Fruit fly (Drosophila melanogaster): ENCODE results near the gene stumps.

The stumps gene

DNA sequence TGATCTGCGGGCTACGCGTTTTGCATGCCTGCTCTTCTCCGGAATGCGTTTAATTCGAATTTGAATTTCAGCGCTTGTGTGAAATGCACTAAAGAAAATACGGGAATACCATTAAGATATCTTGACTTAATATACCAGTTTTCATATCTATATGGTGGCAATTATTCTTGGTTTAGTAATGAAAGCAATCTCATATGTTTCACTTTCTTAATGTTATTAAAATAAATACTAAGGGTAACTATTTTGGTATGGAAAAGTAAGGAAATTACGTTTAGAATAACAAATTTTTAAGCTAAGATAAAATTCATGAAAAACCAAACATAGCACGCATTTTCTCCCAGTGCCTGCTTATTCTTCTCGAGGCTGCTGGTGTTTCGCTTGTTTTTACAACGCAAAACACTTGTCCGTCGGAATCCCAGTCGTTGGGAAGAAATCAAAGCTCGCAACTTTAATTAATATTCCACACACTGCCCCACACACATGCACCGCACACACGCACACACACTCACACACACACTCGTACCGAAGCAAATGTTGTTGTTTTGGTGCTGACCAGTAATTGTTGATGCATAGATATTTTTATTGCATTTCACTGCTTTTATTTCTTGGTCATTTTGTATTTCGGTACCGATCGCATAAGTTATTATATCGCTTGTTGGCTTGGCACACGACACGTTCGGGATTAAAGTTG lies 931 bp downstream of the stumps start:
- TF ChIP-seq CG6854 (GFP tag; optimal IDR thresholded peaks at IDR 0.05) (no peak), CG32006 (GFP tag; optimal IDR thresholded peaks at IDR 0.05) (peak; percentile 46), CG1621 (tag; optimal IDR thresholded peaks at IDR 0.05) (no peak), CG6792 (GFP tag; optimal IDR thresholded peaks at IDR 0.05) (no peak), Ets21C (GFP tag; optimal IDR thresholded peaks at IDR 0.05) (no peak), CG16779 (tag; optimal IDR thresholded peaks at IDR 0.05) (no peak), Sox15 (GFP tag; optimal IDR thresholded peaks at IDR 0.05) (no peak), salr (GFP tag; optimal IDR thresholded peaks at IDR 0.05) (no peak), CG4318 (GFP tag; optimal IDR thresholded peaks at IDR 0.05) (no peak), CG31627 (GFP tag; optimal IDR thresholded peaks at IDR 0.05) (peak; percentile 28), achi (GFP tag; optimal IDR thresholded peaks at IDR 0.05) (peak; percentile 26), CG3032 (tag; optimal IDR thresholded peaks at IDR 0.05) (peak; percentile 48), Sox102F (GFP tag; optimal IDR thresholded peaks at IDR 0.05) (no peak), acj6 (GFP tag; optimal IDR thresholded peaks at IDR 0.05) (peak; percentile 38), Sox14 (GFP tag; optimal IDR thresholded peaks at IDR 0.05) (peak; percentile 11), OdsH (GFP tag; optimal IDR thresholded peaks at IDR 0.05) (peak; percentile 35), cyc (GFP tag; optimal IDR thresholded peaks at IDR 0.05) (peak; percentile 25), fkh (GFP tag; optimal IDR thresholded peaks at IDR 0.05) (no peak), Met (GFP tag; optimal IDR thresholded peaks at IDR 0.05) (peak; percentile 37), esn (GFP tag; optimal IDR thresholded peaks at IDR 0.05) (peak; percentile 29), CG10669 (GFP tag; optimal IDR thresholded peaks at IDR 0.05) (no peak), CG7368 (GFP tag; optimal IDR thresholded peaks at IDR 0.05) (no peak), svp (GFP tag) (peak; percentile 72), CG6276 (GFP tag; optimal IDR thresholded peaks at IDR 0.05) (no peak), Eip78C (GFP tag) (peak; percentile 77), Hr4 (GFP tag; optimal IDR thresholded peaks at IDR 0.05) (peak; percentile 38), CG15336 (GFP tag; IDR thresholded peaks at IDR 0.05) (peak; percentile 42; the same call in 1 of the 2 replicates), Blimp-1 (GFP tag; optimal IDR thresholded peaks at IDR 0.05) (no peak), Hr39 (GFP tag; optimal IDR thresholded peaks at IDR 0.05) (peak; percentile 33), spab (GFP tag; optimal IDR thresholded peaks at IDR 0.05) (no peak), Hr38 (GFP tag; optimal IDR thresholded peaks at IDR 0.05) (no peak), CG8319 (GFP tag; optimal IDR thresholded peaks at IDR 0.05) (no peak), net (GFP tag; optimal IDR thresholded peaks at IDR 0.05) (no peak), Ets96B (tag; optimal IDR thresholded peaks at IDR 0.05) (peak; percentile 37), Gug (GFP tag; IDR thresholded peaks at IDR 0.05) (no peak), CG8119 (GFP tag; IDR thresholded peaks at IDR 0.05) (no peak), CG9139 (GFP tag; optimal IDR thresholded peaks at IDR 0.05) (no peak), CG10631 (GFP tag; optimal IDR thresholded peaks at IDR 0.05) (no peak), Lpt (GFP tag; optimal IDR thresholded peaks at IDR 0.05) (no peak), dac (GFP tag; optimal IDR thresholded peaks at IDR 0.05) (no peak), ss (GFP tag; optimal IDR thresholded peaks at IDR 0.05) (no peak), Eip75B (GFP tag; optimal IDR thresholded peaks at IDR 0.05) (peak; percentile 18), topi (GFP tag; optimal IDR thresholded peaks at IDR 0.05) (peak; percentile 35), vri (GFP tag; optimal IDR thresholded peaks at IDR 0.05) (no peak), lz (GFP tag; optimal IDR thresholded peaks at IDR 0.05) (peak; percentile 30), CG6163 (GFP tag; IDR thresholded peaks at IDR 0.05) (no peak), eg (GFP tag; IDR thresholded peaks at IDR 0.05) (0 out of 3 replicates have a peak, but pooled peaks have one; percentile 16), CG11762 (GFP tag; optimal IDR thresholded peaks at IDR 0.05; ENCODE audit: insufficient read depth) (no peak), Smox (GFP tag; optimal IDR thresholded peaks at IDR 0.05) (peak; percentile 14), dsx (GFP tag; optimal IDR thresholded peaks at IDR 0.05; ENCODE audit: poor library complexity, severe bottlenecking) (peak; percentile 26), CG6808 (GFP tag; optimal IDR thresholded peaks at IDR 0.05) (no peak)

Data from whole organism, prepupa.